Worm (Caenorhabditis elegans): ENCODE data around the gene arrd-9.

The arrd-9 gene

ce11 chrII:12518809-12519344 lies 38.2 kb upstream of the arrd-9 start, which contains the start of gene srh-70 (continued):
- no peak for TF ChIP-seq fkh-3 (tag; optimal IDR thresholded peaks at IDR 0.05)

- TF ChIP-seq rpc-1 (optimal IDR thresholded peaks at IDR 0.05) = no peak
- TF ChIP-seq rpc-1 (tag; optimal IDR thresholded peaks at IDR 0.05) = no peak
- peak; percentile 35 for TF ChIP-seq nhr-80 (tag; optimal IDR thresholded peaks at IDR 0.05)
- no peak for TF ChIP-seq sptf-2 (GFP tag; optimal IDR thresholded peaks at IDR 0.05)
- no peak for TF ChIP-seq F57A8.1 (GFP tag; optimal IDR thresholded peaks at IDR 0.05)
- no peak for TF ChIP-seq attf-5 (GFP tag; optimal IDR thresholded peaks at IDR 0.05)
- TF ChIP-seq let-607 (tag; optimal IDR thresholded peaks at IDR 0.05) = peak; percentile 58
- no peak for TF ChIP-seq ztf-22 (GFP tag; optimal IDR thresholded peaks at IDR 0.05)
- no peak for TF ChIP-seq Y53F4B.3 (GFP tag; IDR thresholded peaks at IDR 0.05)
- no peak for TF ChIP-seq atf-7 (tag; optimal IDR thresholded peaks at IDR 0.05)
- TF ChIP-seq aptf-3 (GFP tag; IDR thresholded peaks at IDR 0.05) = no peak
- TF ChIP-seq unc-62 (GFP tag; optimal IDR thresholded peaks at IDR 0.05) = peak; percentile 34
Measured at ce11 chrII:12518008-12518407, 37.3 kb upstream of the arrd-9 start.

- TF ChIP-seq tlf-1 (GFP tag; optimal IDR thresholded peaks at IDR 0.05) = no peak
- no peak for TF ChIP-seq tbx-9 (tag; optimal IDR thresholded peaks at IDR 0.05; ENCODE audit: borderline replicate concordance)
- no peak for TF ChIP-seq sptf-2 (GFP tag; optimal IDR thresholded peaks at IDR 0.05)
- TF ChIP-seq rcor-1 (GFP tag; IDR thresholded peaks at IDR 0.05) = no peak
- no peak for TF ChIP-seq mes-4 (tag; optimal IDR thresholded peaks at IDR 0.05)
- TF ChIP-seq hrde-1 (tag; optimal IDR thresholded peaks at IDR 0.05; ENCODE audit: borderline replicate concordance) = no peak
- TF ChIP-seq ztf-3 (GFP tag; optimal IDR thresholded peaks at IDR 0.05) = no peak
- no peak for TF ChIP-seq unc-130 (GFP tag; optimal IDR thresholded peaks at IDR 0.05)
- TF ChIP-seq F57A8.1 (GFP tag; optimal IDR thresholded peaks at IDR 0.05) = no peak
- TF ChIP-seq athp-1 (tag; optimal IDR thresholded peaks at IDR 0.05) = no peak
- TF ChIP-seq snpc-3.4 (tag; optimal IDR thresholded peaks at IDR 0.05) = no peak
- no peak for TF ChIP-seq B0035.1 (tag; optimal IDR thresholded peaks at IDR 0.05)
- TF ChIP-seq mel-28 (tag; optimal IDR thresholded peaks at IDR 0.05; ENCODE audit: borderline replicate concordance) = no peak
- no peak for TF ChIP-seq cebp-2 (GFP tag; IDR thresholded peaks at IDR 0.05)
- TF ChIP-seq him-1 (tag; optimal IDR thresholded peaks at IDR 0.05) = no peak
- no peak for TF ChIP-seq snpc-1.3 (tag; optimal IDR thresholded peaks at IDR 0.05; ENCODE audit: insufficient read depth)
- TF ChIP-seq cebp-1 (GFP tag; IDR thresholded peaks at IDR 0.05) = no peak
- TF ChIP-seq cebp-1 (tag; optimal IDR thresholded peaks at IDR 0.05) = no peak
- TF ChIP-seq pha-4 (tag; optimal IDR thresholded peaks at IDR 0.05) = no peak
- TF ChIP-seq ZK185.1 (tag; optimal IDR thresholded peaks at IDR 0.05; ENCODE audit: poor library complexity, severe bottlenecking) = no peak
Measured at ce11 chrII:12516313-12516712, 35.6 kb upstream of the arrd-9 start, which contains the start of gene srh-61. Gene srh-61 (minus strand): TSS chrII:12516413.

- TF ChIP-seq egrh-3 (GFP tag; IDR thresholded peaks at IDR 0.05) (no peak), rec-8 (tag; optimal IDR thresholded peaks at IDR 0.05) (no peak), pha-4 (tag; optimal IDR thresholded peaks at IDR 0.05) (no peak), egl-18 (GFP tag; IDR thresholded peaks at IDR 0.05) (no peak), nfya-1 (tag; optimal IDR thresholded peaks at IDR 0.05; ENCODE audit: borderline replicate concordance, insufficient read depth) (no peak), ceh-40 (GFP tag; IDR thresholded peaks at IDR 0.05) (no peak), tbp1 (GFP tag; optimal IDR thresholded peaks at IDR 0.05) (no peak), ztf-6 (GFP tag; IDR thresholded peaks at IDR 0.05) (no peak), ztf-3 (GFP tag; optimal IDR thresholded peaks at IDR 0.05) (no peak), rcor-1 (GFP tag; IDR thresholded peaks at IDR 0.05) (no peak), mel-28 (tag; optimal IDR thresholded peaks at IDR 0.05; ENCODE audit: borderline replicate concordance) (no peak), F57C9.4 (tag; optimal IDR thresholded peaks at IDR 0.05) (no peak), ccch-3 (GFP tag; optimal IDR thresholded peaks at IDR 0.05) (no peak), bed-1 (GFP tag; IDR thresholded peaks at IDR 0.05) (no peak), D2030.7 (GFP tag; IDR thresholded peaks at IDR 0.05) (no peak), ceh-58 (GFP tag; IDR thresholded peaks at IDR 0.05) (no peak), ets-4 (GFP tag; optimal IDR thresholded peaks at IDR 0.05) (no peak), lin-26 (GFP tag; IDR thresholded peaks at IDR 0.05) (no peak)
Measured at ce11 chrII:12514620-12515019, 33.9 kb upstream of the arrd-9 start, which contains the start of gene srh-69. Gene srh-69 (minus strand): TSS chrII:12514720.
